Worm (Caenorhabditis elegans) whole organism, late embryonic: ENCODE results near the gene Y119D3B.14.
A peak's percentile ranks its signal among the peaks of the same experiment; 100 is the strongest.

Experiments used
- C38D4.7 ChIP-seq: fragments of 200-800 bp; sonication (Bioruptor generic); optimal IDR thresholded peaks from 2 replicates; lab custom pipeline; 2018; ENCODE audit warnings: mild to moderate bottlenecking, missing genetic modification characterization, moderate library complexity, missing compliant biosample characterization
- K09A11.1 ChIP-seq: sonication (generic microtip); optimal IDR thresholded peaks from 2 replicates; lab custom pipeline; 2017; ENCODE audit warnings: antibody characterized with exemption, mild to moderate bottlenecking, missing genetic modification characterization, missing compliant biosample characterization; ENCODE audit not compliant: insufficient read depth
- T23F11.4 ChIP-seq: fragments of 200-800 bp; sonication (Bioruptor generic); optimal IDR thresholded peaks from 2 replicates; lab custom pipeline; 2018; ENCODE audit warnings: mild to moderate bottlenecking, missing genetic modification characterization, missing compliant biosample characterization
- Y22D7AL.16 ChIP-seq: sonication (generic microtip); optimal IDR thresholded peaks from 2 replicates; lab custom pipeline; 2016; ENCODE audit warnings: missing genetic modification characterization, missing compliant biosample characterization
- ceh-14 ChIP-seq: sonication (generic microtip); optimal IDR thresholded peaks from 2 replicates; lab custom pipeline; 2016; ENCODE audit warnings: missing genotype, missing genetic modification characterization, missing compliant biosample characterization
- ceh-18 ChIP-seq: sonication (generic microtip); optimal IDR thresholded peaks from 2 replicates; lab custom pipeline; 2016; ENCODE audit warnings: missing genetic modification characterization, missing compliant biosample characterization
- ceh-19 ChIP-seq: fragments of 200-800 bp; sonication (Bioruptor generic); optimal IDR thresholded peaks from 2 replicates; lab custom pipeline; 2018; ENCODE audit warnings: mild to moderate bottlenecking, missing genetic modification characterization, missing compliant biosample characterization
- ceh-2 ChIP-seq: sonication (generic microtip); optimal IDR thresholded peaks from 2 replicates; lab custom pipeline; 2016; ENCODE audit warnings: missing genotype, missing genetic modification characterization, missing compliant biosample characterization
- ceh-24 ChIP-seq: sonication (generic microtip); optimal IDR thresholded peaks from 2 replicates; lab custom pipeline; 2016; ENCODE audit warnings: mild to moderate bottlenecking, missing genetic modification characterization, missing compliant biosample characterization
- ceh-30 ChIP-seq: fragments of 150-350 bp; optimal IDR thresholded peaks from 2 replicates; lab custom pipeline; 2014; ENCODE audit warnings: missing biosample characterization, missing genetic modification characterization
- ceh-34 ChIP-seq: sonication (generic microtip); optimal IDR thresholded peaks from 2 replicates; lab custom pipeline; 2016; ENCODE audit warnings: mild to moderate bottlenecking, missing genetic modification characterization, missing compliant biosample characterization
- ceh-48 ChIP-seq: sonication (generic microtip); optimal IDR thresholded peaks from 2 replicates; lab custom pipeline; 2016; ENCODE audit warnings: missing genetic modification characterization, inconsistent platforms, missing compliant biosample characterization
- ceh-6 ChIP-seq: fragments of 200-800 bp; sonication (Bioruptor generic); optimal IDR thresholded peaks from 2 replicates; lab custom pipeline; 2018; ENCODE audit warnings: mild to moderate bottlenecking, missing genetic modification characterization, missing compliant biosample characterization
- ceh-9 ChIP-seq: sonication (generic microtip); optimal IDR thresholded peaks from 2 replicates; lab custom pipeline; 2016; ENCODE audit warnings: mild to moderate bottlenecking, missing genetic modification characterization, inconsistent platforms, missing compliant biosample characterization
- che-1 ChIP-seq: sonication (generic microtip); optimal IDR thresholded peaks from 2 replicates; lab custom pipeline; 2016; ENCODE audit warnings: mild to moderate bottlenecking, missing genetic modification characterization, missing compliant biosample characterization
- dve-1 ChIP-seq: sonication (generic microtip); optimal IDR thresholded peaks from 2 replicates; lab custom pipeline; 2017; ENCODE audit warnings: antibody characterized with exemption, mild to moderate bottlenecking, missing genetic modification characterization, missing compliant biosample characterization
- elt-2 ChIP-seq: sonication (generic microtip); optimal IDR thresholded peaks from 2 replicates; lab custom pipeline; 2016; ENCODE audit warnings: missing genetic modification reagents, missing genetic modification characterization, missing compliant biosample characterization
- elt-4 ChIP-seq: sonication (generic microtip); optimal IDR thresholded peaks from 2 replicates; lab custom pipeline; 2016; ENCODE audit warnings: missing genetic modification characterization, missing compliant biosample characterization
- eyg-1 ChIP-seq: sonication (generic microtip); optimal IDR thresholded peaks from 2 replicates; lab custom pipeline; 2016; ENCODE audit warnings: missing genotype, missing genetic modification characterization, missing compliant biosample characterization
- fkh-10 ChIP-seq: fragments of 150-350 bp; optimal IDR thresholded peaks from 2 replicates; lab custom pipeline; 2014; ENCODE audit warnings: missing biosample characterization, missing genetic modification reagents, missing genetic modification characterization
- fkh-6 ChIP-seq: sonication (generic microtip); optimal IDR thresholded peaks from 2 replicates; lab custom pipeline; 2016; ENCODE audit warnings: missing genetic modification characterization, missing compliant biosample characterization
- gmeb-2 ChIP-seq: sonication (generic microtip); optimal IDR thresholded peaks from 2 replicates; lab custom pipeline; 2016; ENCODE audit warnings: missing genetic modification characterization, inconsistent platforms, missing compliant biosample characterization
- hlh-13 ChIP-seq: fragments of 200-800 bp; sonication (Bioruptor generic); optimal IDR thresholded peaks from 2 replicates; lab custom pipeline; 2018; ENCODE audit warnings: mild to moderate bottlenecking, missing genetic modification characterization, missing compliant biosample characterization
- hlh-30 ChIP-seq: sonication (generic microtip); optimal IDR thresholded peaks from 2 replicates; lab custom pipeline; 2017; ENCODE audit warnings: antibody characterized with exemption, missing genetic modification characterization, missing compliant biosample characterization; ENCODE audit not compliant: insufficient read depth
- lim-6 ChIP-seq: sonication (generic microtip); optimal IDR thresholded peaks from 2 replicates; lab custom pipeline; 2016; ENCODE audit warnings: missing genetic modification characterization, missing compliant biosample characterization
- lin-11 ChIP-seq: fragments of 200-800 bp; sonication (Bioruptor generic); optimal IDR thresholded peaks from 2 replicates; lab custom pipeline; 2018; ENCODE audit warnings: mild to moderate bottlenecking, missing genetic modification characterization, missing compliant biosample characterization
- mec-3 ChIP-seq: sonication (generic microtip); optimal IDR thresholded peaks from 2 replicates; lab custom pipeline; 2016; ENCODE audit warnings: borderline replicate concordance, missing genetic modification characterization, missing compliant biosample characterization
- nfya-1 ChIP-seq: sonication (generic microtip); optimal IDR thresholded peaks from 2 replicates; lab custom pipeline; 2017; ENCODE audit warnings: missing genetic modification characterization, mild to moderate bottlenecking, missing compliant biosample characterization, antibody characterized with exemption, moderate library complexity
- nhr-11 ChIP-seq: fragments of 150-350 bp; optimal IDR thresholded peaks from 2 replicates; lab custom pipeline; 2014; ENCODE audit warnings: missing biosample characterization, missing genetic modification characterization
- npax-4 ChIP-seq: sonication (generic microtip); optimal IDR thresholded peaks from 2 replicates; lab custom pipeline; 2016; ENCODE audit warnings: missing genetic modification characterization, missing compliant biosample characterization
- pat-9 ChIP-seq: fragments of 200-800 bp; sonication (Bioruptor generic); optimal IDR thresholded peaks from 2 replicates; lab custom pipeline; 2018; ENCODE audit warnings: mild to moderate bottlenecking, missing genetic modification characterization, moderate library complexity, missing compliant biosample characterization
- pax-1 ChIP-seq: fragments of 150-350 bp; optimal IDR thresholded peaks from 2 replicates; lab custom pipeline; 2014; ENCODE audit warnings: missing biosample characterization, missing genetic modification characterization
- pha-2 ChIP-seq: sonication (generic microtip); optimal IDR thresholded peaks from 2 replicates; lab custom pipeline; 2017; ENCODE audit warnings: mild to moderate bottlenecking, missing genetic modification characterization, missing compliant biosample characterization
- pqm-1 ChIP-seq: sonication (generic microtip); optimal IDR thresholded peaks from 2 replicates; lab custom pipeline; 2016; ENCODE audit warnings: missing genetic modification characterization, missing compliant biosample characterization
- pros-1 ChIP-seq: fragments of 150-350 bp; optimal IDR thresholded peaks from 2 replicates; lab custom pipeline; 2014; ENCODE audit warnings: missing biosample characterization, missing genetic modification reagents, missing genetic modification characterization
- ref-2 ChIP-seq: sonication (generic microtip); optimal IDR thresholded peaks from 2 replicates; lab custom pipeline; 2016; ENCODE audit warnings: missing genetic modification characterization, missing compliant biosample characterization
- rnt-1 ChIP-seq: sonication (generic microtip); optimal IDR thresholded peaks from 2 replicates; lab custom pipeline; 2016; ENCODE audit warnings: missing genetic modification characterization, missing compliant biosample characterization
- sox-2 ChIP-seq: fragments of 200-800 bp; sonication (Bioruptor generic); IDR thresholded peaks from 2 replicates; pipeline ENCODE4 v1.3.6; 2022; ENCODE audit warnings: missing genetic modification reagents, missing genetic modification characterization, missing compliant biosample characterization
- syd-9 ChIP-seq: sonication (generic microtip); optimal IDR thresholded peaks from 2 replicates; lab custom pipeline; 2016; ENCODE audit warnings: mild to moderate bottlenecking, missing genetic modification characterization, moderate library complexity, missing compliant biosample characterization
- tbx-2 ChIP-seq: sonication (generic microtip); optimal IDR thresholded peaks from 2 replicates; lab custom pipeline; 2016; ENCODE audit warnings: missing genetic modification characterization, missing compliant biosample characterization
- tbx-7 ChIP-seq: sonication (generic microtip); optimal IDR thresholded peaks from 2 replicates; lab custom pipeline; 2016; ENCODE audit warnings: missing genotype, missing genetic modification characterization, missing compliant biosample characterization
- unc-3 ChIP-seq, 2 experiments: fragments of 200-800 bp in 1 of 2; sonication (Bioruptor generic) in 1 of 2; sonication (generic microtip) in 1 of 2; conservative IDR thresholded peaks in 1 of 2; optimal IDR thresholded peaks in 1 of 2; 2 replicates each; pipeline versions ENCODE4 v1.3.6 to Lab custom; 2016 to 2022; ENCODE audit warnings: missing compliant biosample characterization in 2 of 2, missing genetic modification characterization in 2 of 2, missing genetic modification reagents in 1 of 2
- unc-86 ChIP-seq: sonication (generic microtip); optimal IDR thresholded peaks from 2 replicates; lab custom pipeline; 2016; ENCODE audit warnings: missing genetic modification characterization, missing compliant biosample characterization
- zip-5 ChIP-seq: sonication (generic microtip); optimal IDR thresholded peaks from 2 replicates; lab custom pipeline; 2016; ENCODE audit warnings: missing genetic modification characterization, missing compliant biosample characterization

The Y119D3B.14 gene

ce11 chrIII:1207027-1207426, 13.4 kb upstream of the Y119D3B.14 start:
- TF ChIP-seq pax-1 (tag; lab: Kevin White, UChicago) (no peak), ceh-48 (peak; percentile 6), unc-86 (no peak), Y22D7AL.16 (tag; lab: Kevin White, UChicago) (no peak), fkh-6 (tag; lab: Kevin White, UChicago) (no peak), elt-4 (tag; lab: Kevin White, UChicago) (no peak), pat-9 (tag; lab: Kevin White, UChicago) (no peak)

ce11 chrIII:1206331-1206730, 12.7 kb upstream of the Y119D3B.14 start:
- TF ChIP-seq ceh-48 (peak; percentile 4), tbx-2 (tag; lab: Kevin White, UChicago) (no peak)

ce11 chrIII:1205421-1205820, 11.8 kb upstream of the Y119D3B.14 start:
- no peak for TF ChIP-seq ceh-6 (GFP tag; lab: Kevin White, UChicago)
- no peak for TF ChIP-seq che-1 (tag; lab: Kevin White, UChicago)
- TF ChIP-seq elt-4 (tag; lab: Kevin White, UChicago) = no peak
- TF ChIP-seq mec-3 (tag; lab: Kevin White, UChicago) = no peak
- TF ChIP-seq nfya-1 (tag; lab: Kevin White, UChicago) = no peak
- no peak for TF ChIP-seq pros-1
- TF ChIP-seq tbx-7 (tag; lab: Kevin White, UChicago) = no peak
- TF ChIP-seq fkh-10 (GFP tag; lab: Kevin White, UChicago) = no peak
- no peak for TF ChIP-seq ceh-2 (tag; lab: Kevin White, UChicago)

- TF ChIP-seq pha-2 (tag; lab: Kevin White, UChicago) (no peak), rnt-1 (tag; lab: Kevin White, UChicago) (peak; percentile 35), eyg-1 (tag; lab: Kevin White, UChicago) (no peak), unc-3 (GFP tag; conservative IDR thresholded peaks at IDR 0.05; lab: Robert Waterston, UW) (no peak), unc-3 (tag; optimal IDR thresholded peaks at IDR 0.05; lab: Kevin White, UChicago) (peak; percentile 59), elt-2 (tag; lab: Kevin White, UChicago) (peak; percentile 54), sox-2 (GFP tag; lab: Robert Waterston, UW) (no peak), fkh-10 (GFP tag; lab: Kevin White, UChicago) (no peak), tbx-2 (tag; lab: Kevin White, UChicago) (peak; percentile 52), hlh-30 (tag; lab: Kevin White, UChicago) (peak; percentile 24), ceh-48 (peak; percentile 84), ceh-34 (tag; lab: Kevin White, UChicago) (peak; percentile 20), nhr-11 (tag; lab: Kevin White, UChicago) (no peak), ceh-2 (tag; lab: Kevin White, UChicago) (peak; percentile 22), lin-11 (no peak), gmeb-2 (tag; lab: Kevin White, UChicago) (no peak), hlh-13 (GFP tag; lab: Kevin White, UChicago) (no peak), zip-5 (tag; lab: Kevin White, UChicago) (no peak), ceh-24 (tag; lab: Kevin White, UChicago) (no peak), pqm-1 (no peak), ceh-6 (GFP tag; lab: Kevin White, UChicago) (no peak), T23F11.4 (GFP tag; lab: Kevin White, UChicago) (no peak), pat-9 (tag; lab: Kevin White, UChicago) (peak; percentile 23), lim-6 (tag; lab: Kevin White, UChicago) (no peak), ceh-14 (peak; percentile 23), ceh-30 (tag; lab: Kevin White, UChicago) (no peak), unc-86 (peak; percentile 30), C38D4.7 (no peak), ref-2 (no peak), npax-4 (tag; lab: Kevin White, UChicago) (peak; percentile 17), ceh-18 (tag; lab: Kevin White, UChicago) (peak; percentile 28), dve-1 (tag; lab: Kevin White, UChicago) (peak; percentile 25), ceh-9 (tag; lab: Kevin White, UChicago) (no peak), ceh-19 (GFP tag; lab: Kevin White, UChicago) (no peak), syd-9 (tag; lab: Kevin White, UChicago) (no peak), K09A11.1 (tag; lab: Kevin White, UChicago) (peak; percentile 8)
Observed at ce11 chrIII:1201958-1202596, 8.5 kb upstream of the Y119D3B.14 start, which contains the start of the genes mrpl-45 and Y119D3B.12. TSS of gene mrpl-45 (minus strand) at chrIII:1202008. TSS of gene Y119D3B.12 (plus strand) at chrIII:1202546.
